Worm (Caenorhabditis elegans) whole organism, mixed stage, embryonic: ENCODE data around the gene Y73B3A.11.
"Not testable (repeated sequence)": the region's sequence is repeated elsewhere in the genome, so short reads cannot be mapped to it uniquely, and the experiment has no call there.

Source experiments
- M03D4.4 ChIP-seq: sonication (generic microtip); optimal IDR thresholded peaks from 2 replicates; lab custom pipeline; 2017; ENCODE audit warnings: mild to moderate bottlenecking, missing genetic modification characterization, missing compliant biosample characterization
- ceh-43 ChIP-seq: fragments of 200-800 bp; sonication (Bioruptor generic); optimal IDR thresholded peaks from 2 replicates; lab custom pipeline; 2018; ENCODE audit warnings: mild to moderate bottlenecking, missing genetic modification characterization, moderate library complexity, missing compliant biosample characterization
- ces-1 ChIP-seq: fragments of 150-350 bp; optimal IDR thresholded peaks from 2 replicates; lab custom pipeline; 2014; ENCODE audit warnings: missing biosample characterization, missing genetic modification reagents, missing genetic modification characterization
- elt-3 ChIP-seq: fragments of 150-350 bp; optimal IDR thresholded peaks from 2 replicates; lab custom pipeline; 2014; ENCODE audit warnings: missing biosample characterization, missing genetic modification characterization
- flh-1 ChIP-seq: fragments of 200-800 bp; sonication (Bioruptor generic); optimal IDR thresholded peaks from 2 replicates; lab custom pipeline; 2018; ENCODE audit warnings: mild to moderate bottlenecking, missing genetic modification characterization, moderate library complexity, missing compliant biosample characterization
- ham-2 ChIP-seq: fragments of 200-800 bp; sonication (Bioruptor generic); optimal IDR thresholded peaks from 2 replicates; lab custom pipeline; 2018; ENCODE audit warnings: mild to moderate bottlenecking, missing genetic modification characterization, missing compliant biosample characterization
- lin-13 ChIP-seq: fragments of 150-350 bp; optimal IDR thresholded peaks from 2 replicates; lab custom pipeline; 2014; ENCODE audit warnings: missing biosample characterization, missing genetic modification characterization
- lsy-2 ChIP-seq: fragments of 150-350 bp; optimal IDR thresholded peaks from 2 replicates; lab custom pipeline; 2014; ENCODE audit warnings: missing biosample characterization, missing genetic modification characterization
- mep-1 ChIP-seq: fragments of 150-350 bp; optimal IDR thresholded peaks from 2 replicates; lab custom pipeline; 2017; ENCODE audit warnings: missing biosample characterization, missing genetic modification reagents, missing genetic modification characterization, inconsistent platforms
- mls-2 ChIP-seq: sonication (generic microtip); optimal IDR thresholded peaks from 2 replicates; lab custom pipeline; 2016; ENCODE audit warnings: mild to moderate bottlenecking, missing genetic modification characterization, moderate library complexity, missing compliant biosample characterization
- nhr-12 ChIP-seq: fragments of 150-350 bp; optimal IDR thresholded peaks from 2 replicates; lab custom pipeline; 2014; ENCODE audit warnings: missing biosample characterization, missing genetic modification characterization
- nhr-76 ChIP-seq: sonication (generic microtip); optimal IDR thresholded peaks from 2 replicates; lab custom pipeline; 2017; ENCODE audit warnings: missing biosample characterization, missing genetic modification characterization
- pha-4 ChIP-seq: fragments of 150-350 bp; optimal IDR thresholded peaks from 2 replicates; lab custom pipeline; 2018; ENCODE audit warnings: missing biosample characterization, missing genetic modification reagents, missing genetic modification characterization
- snpc-4 ChIP-seq: fragments of 150-350 bp; optimal IDR thresholded peaks from 2 replicates; lab custom pipeline; 2014; ENCODE audit warnings: missing biosample characterization, missing genetic modification characterization
- tbx-8 ChIP-seq: fragments of 200-800 bp; sonication (Bioruptor generic); optimal IDR thresholded peaks from 2 replicates; lab custom pipeline; 2018; ENCODE audit warnings: mild to moderate bottlenecking, missing genetic modification characterization, moderate library complexity, missing compliant biosample characterization
- unc-120 ChIP-seq: sonication (generic microtip); optimal IDR thresholded peaks from 2 replicates; lab custom pipeline; 2017; ENCODE audit warnings: missing genetic modification characterization, missing compliant biosample characterization; ENCODE audit not compliant: poor library complexity, severe bottlenecking
- unc-39 ChIP-seq: fragments of 150-350 bp; optimal IDR thresholded peaks from 2 replicates; lab custom pipeline; 2014; ENCODE audit warnings: missing biosample characterization, missing genetic modification characterization

Y73B3A.11 gene

ce11 chrX:146832-147231, 1.1 kb upstream of the Y73B3A.11 start:
- TF ChIP-seq nhr-12 (tag; lab: Kevin White, UChicago) (no peak), snpc-4 (tag; lab: Kevin White, UChicago) (no peak), ceh-43 (GFP tag; lab: Kevin White, UChicago) (no peak), ces-1 (GFP tag; lab: Kevin White, UChicago) (peak; percentile 31)

- not testable (repeated sequence) for TF ChIP-seq unc-120, nhr-12, elt-3 (tag; lab: Kevin White, UChicago)
Observed at ce11 chrX:163034-163433, 15.1 kb downstream of the Y73B3A.11 start, which contains the start of gene tmed-12. tmed-12 (minus strand) TSS chrX:163134.

ce11 chrX:177075-177474, 29.2 kb downstream of the Y73B3A.11 start, which contains the start of the genes T08D2.5 and T08D2.4:
T08D2.5 (plus strand) TSS chrX:177375.
T08D2.4 (plus strand) TSS chrX:177396.
- TF ChIP-seq mep-1 (tag; lab: Kevin White, UChicago) (no peak), ces-1 (GFP tag; lab: Kevin White, UChicago) (no peak)

- not testable (repeated sequence) for TF ChIP-seq tbx-8 (GFP tag; lab: Kevin White, UChicago); unc-120 (tag; lab: Kevin White, UChicago); M03D4.4 (tag; lab: Kevin White, UChicago)
Observed at ce11 chrX:182119-182741, 34.3 kb downstream of the Y73B3A.11 start, which contains the start of the genes T08D2.6 and chkr-1. T08D2.6 (minus strand) TSS chrX:182169. chkr-1 (plus strand) TSS chrX:182691.

ce11 chrX:192534-192933, 44.6 kb downstream of the Y73B3A.11 start, which contains the start of gene T08D2.8:
T08D2.8 (plus strand) TSS chrX:192834.
- no peak for TF ChIP-seq nhr-12 (tag; lab: Kevin White, UChicago)
- no peak for TF ChIP-seq flh-1 (GFP tag; lab: Kevin White, UChicago)
- no peak for TF ChIP-seq mls-2
- no peak for TF ChIP-seq lsy-2 (tag; lab: Kevin White, UChicago)
- TF ChIP-seq ceh-43 (GFP tag; lab: Kevin White, UChicago): no peak
- TF ChIP-seq lin-13 (tag; lab: Kevin White, UChicago): no peak
- no peak for TF ChIP-seq nhr-76
- no peak for TF ChIP-seq pha-4 (tag; lab: Kevin White, UChicago)
- TF ChIP-seq, all 35 proteins: peak for 0

- TF ChIP-seq unc-39 (tag; lab: Kevin White, UChicago) (no peak), ham-2 (no peak)
- TF ChIP-seq, all 35 proteins: peak for 0
Observed at ce11 chrX:196403-196802, 48.5 kb downstream of the Y73B3A.11 start.
